Worm (Caenorhabditis elegans) whole organism, L4 larva: ENCODE measurements around the gene C26F1.3.
A peak's percentile ranks its signal among the peaks of the same experiment; 100 is the strongest.

Experiments
- D1046.2 ChIP-seq: fragments of 200-800 bp; sonication (Bioruptor generic); IDR thresholded peaks from 2 replicates; pipeline ENCODE4 v1.3.6; 2022; ENCODE audit warnings: missing genetic modification characterization, missing compliant biosample characterization
- F37D6.2 ChIP-seq: sonication (generic microtip); optimal IDR thresholded peaks from 2 replicates; lab custom pipeline; 2016; ENCODE audit warnings: mild to moderate bottlenecking, missing genetic modification characterization, missing compliant biosample characterization
- F44E2.7 ChIP-seq: fragments of 200-800 bp; sonication (Bioruptor generic); IDR thresholded peaks from 2 replicates; pipeline ENCODE4 v2.1.2; 2022; ENCODE audit warnings: missing genetic modification characterization, missing compliant biosample characterization
- R02D3.7 ChIP-seq: fragments of 150-350 bp; sonication (generic microtip); optimal IDR thresholded peaks from 3 replicates; lab custom pipeline; 2014; ENCODE audit warnings: missing biosample characterization, missing genetic modification characterization
- Y48G9A.11 ChIP-seq: fragments of 200-800 bp; sonication (Bioruptor generic); IDR thresholded peaks from 2 replicates; pipeline ENCODE4 v1.3.6; 2022; ENCODE audit warnings: missing genetic modification reagents, missing genetic modification characterization, missing compliant biosample characterization
- Y75B8A.6 ChIP-seq: fragments of 200-800 bp; sonication (Bioruptor generic); IDR thresholded peaks from 2 replicates; pipeline ENCODE4 v1.3.6; 2022; ENCODE audit warnings: missing genetic modification reagents, missing genetic modification characterization, missing compliant biosample characterization
- ZK337.2 ChIP-seq: fragments of 200-800 bp; sonication (Bioruptor generic); IDR thresholded peaks from 2 replicates; pipeline ENCODE4 v1.3.6; 2022; ENCODE audit warnings: missing genetic modification reagents, missing genetic modification characterization, missing compliant biosample characterization
- aha-1 ChIP-seq: fragments of 150-350 bp; peaks from one replicate; lab custom pipeline; 2014; ENCODE audit warnings: missing biosample characterization, missing genetic modification characterization
- aly-2 ChIP-seq: sonication (generic microtip); optimal IDR thresholded peaks from 2 replicates; lab custom pipeline; 2018; ENCODE audit warnings: missing biosample characterization, missing genetic modification characterization
- arid-1 ChIP-seq: fragments of 200-800 bp; sonication (Bioruptor generic); conservative IDR thresholded peaks from 2 replicates; pipeline ENCODE4 v1.3.6; 2022; ENCODE audit warnings: missing genetic modification reagents, missing genetic modification characterization, missing compliant biosample characterization
- ceh-20 ChIP-seq: fragments of 200-800 bp; sonication (Bioruptor generic); IDR thresholded peaks from 2 replicates; pipeline ENCODE4 v1.3.6; 2022; ENCODE audit warnings: missing genetic modification reagents, missing genetic modification characterization, missing compliant biosample characterization
- ceh-62 ChIP-seq: sonication (generic microtip); optimal IDR thresholded peaks from 2 replicates; lab custom pipeline; 2017; ENCODE audit warnings: missing biosample characterization, missing genetic modification characterization
- ces-1 ChIP-seq: fragments of 150-350 bp; sonication (generic microtip); optimal IDR thresholded peaks from 4 replicates; lab custom pipeline; 2014; ENCODE audit warnings: missing biosample characterization, missing genetic modification reagents, missing genetic modification characterization
- ctbp-1 ChIP-seq: fragments of 200-800 bp; sonication (Bioruptor generic); IDR thresholded peaks from 2 replicates; pipeline ENCODE4 v1.3.6; 2022; ENCODE audit warnings: missing genetic modification reagents, missing genetic modification characterization, missing compliant biosample characterization
- dmd-8 ChIP-seq: fragments of 200-800 bp; sonication (Bioruptor generic); IDR thresholded peaks from 2 replicates; pipeline ENCODE4 v1.3.6; 2022; ENCODE audit warnings: missing genetic modification characterization, missing compliant biosample characterization
- dpl-1 ChIP-seq: fragments of 150-350 bp; optimal IDR thresholded peaks from 2 replicates; lab custom pipeline; 2014; ENCODE audit warnings: missing biosample characterization, missing genetic modification reagents, missing genetic modification characterization
- dve-1 ChIP-seq: sonication (generic microtip); optimal IDR thresholded peaks from 2 replicates; lab custom pipeline; 2017; ENCODE audit warnings: antibody characterized with exemption, mild to moderate bottlenecking, missing genetic modification characterization, missing compliant biosample characterization; ENCODE audit not compliant: insufficient read depth
- egl-27 ChIP-seq: sonication (generic microtip); optimal IDR thresholded peaks from 3 replicates; lab custom pipeline; 2017; ENCODE audit warnings: missing biosample characterization, missing genetic modification reagents, missing genetic modification characterization
- egl-43 ChIP-seq: fragments of 200-800 bp; sonication (Bioruptor generic); IDR thresholded peaks from 2 replicates; pipeline ENCODE4 v1.3.6; 2022; ENCODE audit warnings: missing genetic modification reagents, missing genetic modification characterization, missing compliant biosample characterization
- hif-1 ChIP-seq, 2 experiments: sonication (generic microtip); optimal IDR thresholded peaks; 2 replicates each; lab custom pipeline; 2016 to 2017; ENCODE audit warnings: missing compliant biosample characterization in 2 of 2, missing genetic modification characterization in 2 of 2, missing genetic modification reagents in 2 of 2, missing genotype in 2 of 2, mild to moderate bottlenecking in 1 of 2
- hlh-11 ChIP-seq: fragments of 200-800 bp; sonication (Bioruptor generic); optimal IDR thresholded peaks from 2 replicates; lab custom pipeline; 2018; ENCODE audit warnings: mild to moderate bottlenecking, missing genetic modification characterization, missing compliant biosample characterization
- hmg-1.1 ChIP-seq: fragments of 200-800 bp; sonication (Bioruptor generic); IDR thresholded peaks from 2 replicates; pipeline ENCODE4 v1.3.6; 2022; ENCODE audit warnings: missing genetic modification reagents, missing genetic modification characterization, missing compliant biosample characterization
- jun-1 ChIP-seq: fragments of 150-350 bp; optimal IDR thresholded peaks from 2 replicates; lab custom pipeline; 2014; ENCODE audit warnings: missing biosample characterization, missing genetic modification reagents, missing genetic modification characterization
- lin-1 ChIP-seq: fragments of 200-800 bp; sonication (Bioruptor generic); IDR thresholded peaks from 2 replicates; pipeline ENCODE4 v1.3.6; 2022; ENCODE audit warnings: missing genetic modification reagents, missing genetic modification characterization, missing compliant biosample characterization
- lin-13 ChIP-seq: fragments of 150-350 bp; optimal IDR thresholded peaks from 2 replicates; lab custom pipeline; 2014; ENCODE audit warnings: missing biosample characterization, missing genetic modification reagents, missing genetic modification characterization
- lin-38 ChIP-seq: fragments of 200-800 bp; sonication (Bioruptor generic); IDR thresholded peaks from 2 replicates; pipeline ENCODE4 v1.3.6; 2022; ENCODE audit warnings: missing genetic modification reagents, missing genetic modification characterization, missing compliant biosample characterization
- lir-3 ChIP-seq: sonication (generic microtip); optimal IDR thresholded peaks from 2 replicates; lab custom pipeline; 2016; ENCODE audit warnings: mild to moderate bottlenecking, missing genetic modification characterization, missing compliant biosample characterization
- lsy-2 ChIP-seq, 2 experiments: fragments of 150-350 bp in 1 of 2; sonication (generic microtip) in 1 of 2; optimal IDR thresholded peaks; 2 replicates each; lab custom pipeline; 2014 to 2017; ENCODE audit warnings: missing biosample characterization in 2 of 2, missing genetic modification characterization in 2 of 2
- madf-5 ChIP-seq, 2 experiments: fragments of 200-800 bp; sonication (Bioruptor generic); IDR thresholded peaks; 2 replicates each; pipeline ENCODE4 v1.3.6; 2022; ENCODE audit warnings: missing compliant biosample characterization in 2 of 2, missing genetic modification characterization in 2 of 2
- nhr-10 ChIP-seq: fragments of 150-350 bp; optimal IDR thresholded peaks from 2 replicates; lab custom pipeline; 2014; ENCODE audit warnings: missing biosample characterization, missing genetic modification characterization
- nhr-102 ChIP-seq: sonication (generic microtip); optimal IDR thresholded peaks from 2 replicates; lab custom pipeline; 2016; ENCODE audit warnings: mild to moderate bottlenecking, missing genetic modification characterization, moderate library complexity, missing compliant biosample characterization
- nhr-111 ChIP-seq: fragments of 200-800 bp; sonication (Bioruptor generic); optimal IDR thresholded peaks from 2 replicates; lab custom pipeline; 2018; ENCODE audit warnings: mild to moderate bottlenecking, missing genetic modification characterization, missing compliant biosample characterization
- nhr-48 ChIP-seq: sonication (generic microtip); optimal IDR thresholded peaks from 2 replicates; lab custom pipeline; 2016; ENCODE audit warnings: mild to moderate bottlenecking, missing genetic modification characterization, missing compliant biosample characterization
- nhr-76 ChIP-seq: fragments of 150-350 bp; optimal IDR thresholded peaks from 2 replicates; lab custom pipeline; 2014; ENCODE audit warnings: missing biosample characterization, missing genetic modification characterization
- pha-4 ChIP-seq, 2 experiments: fragments of 150-350 bp in 1 of 2; fragments of 200-800 bp in 1 of 2; sonication (Bioruptor generic) in 1 of 2; IDR thresholded peaks in 1 of 2; optimal IDR thresholded peaks in 1 of 2; 2 replicates each; pipeline versions ENCODE4 v1.3.6 to Lab custom; 2014 to 2022; ENCODE audit warnings: missing genetic modification characterization in 2 of 2, missing genetic modification reagents in 2 of 2, missing biosample characterization in 1 of 2, missing compliant biosample characterization in 1 of 2
- php-3 ChIP-seq: fragments of 200-800 bp; sonication (Bioruptor generic); IDR thresholded peaks from 2 replicates; pipeline ENCODE4 v1.3.6; 2022; ENCODE audit warnings: missing genetic modification reagents, missing genetic modification characterization, missing compliant biosample characterization
- saeg-2 ChIP-seq: fragments of 200-800 bp; sonication (Bioruptor generic); IDR thresholded peaks from 2 replicates; pipeline ENCODE4 v1.3.6; 2022; ENCODE audit warnings: missing genetic modification reagents, missing genetic modification characterization, missing compliant biosample characterization
- sdz-12 ChIP-seq: fragments of 200-800 bp; sonication (Bioruptor generic); optimal IDR thresholded peaks from 2 replicates; lab custom pipeline; 2018; ENCODE audit warnings: mild to moderate bottlenecking, missing genetic modification characterization, missing compliant biosample characterization
- set-16 ChIP-seq: fragments of 200-800 bp; sonication (Bioruptor generic); IDR thresholded peaks from 2 replicates; pipeline ENCODE4 v1.3.6; 2022; ENCODE audit warnings: missing genetic modification reagents, missing genetic modification characterization, missing compliant biosample characterization
- snpc-1.2 ChIP-seq: fragments of 200-800 bp; sonication (Bioruptor generic); IDR thresholded peaks from 2 replicates; pipeline ENCODE4 v1.3.6; 2022; ENCODE audit warnings: missing genetic modification reagents, missing genetic modification characterization, missing compliant biosample characterization
- tra-1 ChIP-seq: fragments of 200-800 bp; sonication (Bioruptor generic); IDR thresholded peaks from 2 replicates; pipeline ENCODE4 v1.3.6; 2022; ENCODE audit warnings: missing genetic modification reagents, missing genetic modification characterization, missing compliant biosample characterization
- unc-62 ChIP-seq, 3 experiments: fragments of 150-350 bp in 1 of 3; sonication (generic microtip); optimal IDR thresholded peaks in 2 of 3; peaks in 1 of 3; 1 replicate in 1 of 3; 2 replicates in 2 of 3; lab custom pipeline; 2014 to 2017; ENCODE audit warnings: missing biosample characterization in 3 of 3, missing genetic modification characterization in 3 of 3, missing genetic modification reagents in 3 of 3, missing genotype in 1 of 3
- zfp-2 ChIP-seq: sonication (generic microtip); optimal IDR thresholded peaks from 2 replicates; lab custom pipeline; 2016; ENCODE audit warnings: mild to moderate bottlenecking, missing genetic modification characterization, missing compliant biosample characterization
- zip-11 ChIP-seq: fragments of 200-800 bp; sonication (Bioruptor generic); IDR thresholded peaks from 2 replicates; pipeline ENCODE4 v1.3.6; 2022; ENCODE audit warnings: missing genetic modification characterization, missing compliant biosample characterization
- ztf-11 ChIP-seq: fragments of 150-350 bp; optimal IDR thresholded peaks from 2 replicates; lab custom pipeline; 2014; ENCODE audit warnings: missing biosample characterization, missing genetic modification characterization

The C26F1.3 gene

ce11 chrV:7728003-7728678, 49.0 kb upstream of the C26F1.3 start (continued):
- TF ChIP-seq egl-43 (GFP tag; lab: Robert Waterston, UW) (peak; percentile 89), D1046.2 (GFP tag; lab: Robert Waterston, UW) (0 out of 2 replicates have a peak, but pooled peaks have one; percentile 4), ceh-20 (peak; percentile 92), ZK337.2 (no peak)

- TF ChIP-seq dpl-1 (GFP tag; lab: Kevin White, UChicago), result no peak
- no peak for TF ChIP-seq snpc-1.2
- no peak for TF ChIP-seq egl-27 (tag; lab: Kevin White, UChicago)
- peak in 1 of 2 experiments; percentile 55 for TF ChIP-seq unc-62 (GFP tag; optimal IDR thresholded peaks at IDR 0.05 in 1 of 2; lab: Kevin White, UChicago)
- TF ChIP-seq unc-62 (tag; optimal IDR thresholded peaks at IDR 0.05; lab: Kevin White, UChicago), result no peak
- TF ChIP-seq hlh-11 (tag; lab: Kevin White, UChicago), result no peak
These were observed 48.4 kb upstream of the C26F1.3 start, which contains the start of gene Y97E10C.1 for ce11 chrV:7728679-7729027. TSS of gene Y97E10C.1 (plus strand) at chrV:7728879.

- TF ChIP-seq lin-1 (peak; percentile 37; the same call in 1 of the 2 replicates), dve-1 (peak; percentile 67), saeg-2 (GFP tag; lab: Robert Waterston, UW) (no peak), egl-27 (tag; lab: Kevin White, UChicago) (no peak), tra-1 (GFP tag; lab: Robert Waterston, UW) (no peak), aly-2 (tag; lab: Kevin White, UChicago) (no peak), ceh-62 (tag; lab: Kevin White, UChicago) (no peak), set-16 (GFP tag; lab: Robert Waterston, UW) (no peak), nhr-48 (no peak), Y48G9A.11 (no peak), zip-11 (GFP tag; lab: Robert Waterston, UW) (no peak), ces-1 (GFP tag; lab: Kevin White, UChicago) (no peak), R02D3.7 (tag; lab: Kevin White, UChicago) (no peak), aha-1 (no peak), dmd-8 (GFP tag; lab: Robert Waterston, UW) (0 out of 2 replicates have a peak, but pooled peaks have one; percentile 10), lsy-2 (tag; optimal IDR thresholded peaks at IDR 0.05; lab: Kevin White, UChicago) (peak in 1 of 2 experiments; percentile 68), jun-1 (tag; lab: Kevin White, UChicago) (no peak), F37D6.2 (tag; lab: Kevin White, UChicago) (no peak), ztf-11 (tag; lab: Kevin White, UChicago) (no peak), lin-13 (GFP tag; lab: Kevin White, UChicago) (no peak), sdz-12 (no peak), arid-1 (0 out of 2 replicates have a peak, but pooled peaks have one; percentile 61), php-3 (GFP tag; lab: Robert Waterston, UW) (no peak), pha-4 (GFP tag; IDR thresholded peaks at IDR 0.05; lab: Robert Waterston, UW) (peak; percentile 25; the same call in 1 of the 2 replicates), pha-4 (tag; optimal IDR thresholded peaks at IDR 0.05; lab: Kevin White, UChicago) (no peak), nhr-102 (tag; lab: Kevin White, UChicago) (no peak), hif-1 (tag; optimal IDR thresholded peaks at IDR 0.05; lab: Kevin White, UChicago) (peak in 1 of 2 experiments; percentile 19), lir-3 (tag; lab: Kevin White, UChicago) (no peak), lin-38 (GFP tag; lab: Robert Waterston, UW) (peak; percentile 26; the same call in 1 of the 2 replicates), Y75B8A.6 (GFP tag; lab: Robert Waterston, UW) (no peak), ctbp-1 (GFP tag; lab: Robert Waterston, UW) (0 out of 2 replicates have a peak, but pooled peaks have one; percentile 12), madf-5 (GFP tag; IDR thresholded peaks at IDR 0.05; lab: Robert Waterston, UW) (no peak), nhr-10 (tag; lab: Kevin White, UChicago) (no peak), hmg-1.1 (GFP tag; lab: Robert Waterston, UW) (0 out of 2 replicates have a peak, but pooled peaks have one; percentile 45), nhr-111 (GFP tag; lab: Kevin White, UChicago) (no peak), F44E2.7 (GFP tag; lab: Robert Waterston, UW) (no peak), unc-62 (GFP tag; optimal IDR thresholded peaks at IDR 0.05 in 1 of 2; lab: Kevin White, UChicago) (peak in 1 of 2 experiments; percentile 8), unc-62 (tag; optimal IDR thresholded peaks at IDR 0.05; lab: Kevin White, UChicago) (no peak), zfp-2 (tag; lab: Kevin White, UChicago) (no peak), nhr-76 (tag; lab: Kevin White, UChicago) (no peak)
These were observed 46.6 kb upstream of the C26F1.3 start for ce11 chrV:7730488-7730887.
